Comparison of ENCODE assay signal across 2 worm cellular contexts in genomic region chrX:13918143-13918542, ce11.
TF ChIP-seq lines count a peak whose summit lies in the region.

No protein-coding gene starts in this region.

TF ChIP-seq in whole organism, L1 larva, 84 proteins besides CTCF, POLR2A, EP300 and RAD21 (continued from another document):
- TF ChIP-seq snu-23 (GFP tag; optimal IDR thresholded peaks at IDR 0.05; lab: Kevin White, UChicago) (peak; percentile 12), lin-14 (GFP tag; optimal IDR thresholded peaks at IDR 0.05; lab: Kevin White, UChicago) (peak; percentile 4), nhr-47 (tag; optimal IDR thresholded peaks at IDR 0.05; lab: Kevin White, UChicago) (peak; percentile 29), ama-1 (optimal IDR thresholded peaks at IDR 0.05; lab: Kevin White, UChicago) (no peak), dsc-1 (tag; optimal IDR thresholded peaks at IDR 0.05; lab: Kevin White, UChicago) (peak; percentile 18)

TF ChIP-seq in whole organism, L2 larva, 48 proteins besides CTCF, POLR2A, EP300 and RAD21 (continued from another document):
- no peak for TF ChIP-seq nhr-10 (tag; optimal IDR thresholded peaks at IDR 0.05; lab: Kevin White, UChicago)
- TF ChIP-seq ceh-82 (tag; optimal IDR thresholded peaks at IDR 0.05; lab: Kevin White, UChicago), result no peak
- TF ChIP-seq crh-2 (tag; optimal IDR thresholded peaks at IDR 0.05; lab: Kevin White, UChicago), result peak; percentile 16
- no peak for TF ChIP-seq nhr-11 (tag; optimal IDR thresholded peaks at IDR 0.05; lab: Kevin White, UChicago)
- TF ChIP-seq nhr-129 (tag; optimal IDR thresholded peaks at IDR 0.05; lab: Kevin White, UChicago), result no peak
